Worm (Caenorhabditis elegans) whole organism, dauer: Measurements from ENCODE around the gene Y76B12C.8.

Source experiments
- unc-62 ChIP-seq: sonication (generic microtip); optimal IDR thresholded peaks from 2 replicates; lab custom pipeline; 2017; ENCODE audit warnings: missing biosample characterization, missing genetic modification reagents, missing genetic modification characterization

Gene Y76B12C.8

DNA sequence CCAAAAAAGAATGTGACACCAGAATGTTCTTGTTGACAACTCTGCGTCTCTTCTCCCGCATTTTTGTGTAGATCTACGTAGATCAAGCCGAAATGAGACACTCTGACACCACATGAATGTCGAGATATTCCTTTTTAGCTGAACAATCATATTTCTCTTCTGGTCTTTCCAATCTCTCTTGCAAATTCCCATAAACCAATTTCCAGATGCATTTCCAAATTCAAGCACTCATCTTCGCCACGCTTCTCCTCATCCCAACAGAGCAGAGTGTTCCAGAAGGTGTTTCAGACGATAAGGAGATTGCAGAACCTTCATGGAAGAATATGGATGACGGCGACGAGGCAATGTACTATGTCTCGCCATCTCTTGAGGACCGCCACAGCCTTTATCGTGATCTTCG is at the start of gene Y76B12C.8:
TSS of gene Y76B12C.8 (plus strand) at position 207 of the 400 bp plus-strand sequence.
- no peak for TF ChIP-seq unc-62 (GFP tag; lab: Kevin White, UChicago)

- no peak for TF ChIP-seq unc-62 (GFP tag; lab: Kevin White, UChicago)
Measured at ce11 chrIV:1945200-1945599, 34.6 kb upstream of the Y76B12C.8 start.

DNA sequence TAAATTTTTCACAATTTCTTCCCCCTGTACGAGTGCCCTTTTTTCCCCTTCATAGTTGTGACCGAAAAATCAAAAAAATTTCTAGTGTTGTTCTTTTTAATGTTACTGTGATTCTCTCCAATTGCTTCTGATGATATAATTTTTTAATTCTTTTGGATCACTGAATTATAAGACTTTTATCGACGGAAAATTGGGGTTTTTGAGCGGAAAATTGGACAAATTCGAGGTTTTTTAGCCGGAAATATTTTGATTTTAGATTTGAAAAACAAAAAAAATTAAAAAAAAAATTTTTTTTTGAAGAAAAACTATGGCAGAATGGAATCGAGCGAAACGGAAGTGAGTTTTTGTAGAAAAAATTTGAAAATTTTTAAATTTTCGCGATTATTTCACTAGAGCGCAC is 31.9 kb upstream of the Y76B12C.8 start, which contains the start of gene tsen-54:
TSS of gene tsen-54 (plus strand) at position 301 of the 400 bp plus-strand sequence.
- no peak for TF ChIP-seq unc-62 (GFP tag; lab: Kevin White, UChicago)

DNA sequence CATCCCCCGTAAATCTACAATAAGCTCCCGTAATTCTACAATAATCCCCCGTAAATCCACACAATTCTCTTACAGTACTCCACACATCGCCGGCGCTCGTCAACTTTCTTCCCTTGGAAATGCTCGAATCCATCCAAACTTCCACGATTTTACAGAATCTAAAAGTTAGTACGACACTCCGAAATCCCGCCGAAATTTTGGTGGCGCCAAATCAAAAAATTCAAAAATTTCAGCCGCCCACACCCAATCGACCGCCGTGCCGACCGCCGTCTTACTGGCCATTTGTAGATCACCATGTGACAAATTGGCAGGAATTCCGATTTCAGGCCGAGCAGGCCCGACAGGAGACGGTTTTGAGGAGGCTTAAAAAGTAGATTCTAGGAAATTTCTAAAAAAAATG is 27.5 kb upstream of the Y76B12C.8 start:
- no peak for TF ChIP-seq unc-62 (GFP tag; lab: Kevin White, UChicago)

DNA sequence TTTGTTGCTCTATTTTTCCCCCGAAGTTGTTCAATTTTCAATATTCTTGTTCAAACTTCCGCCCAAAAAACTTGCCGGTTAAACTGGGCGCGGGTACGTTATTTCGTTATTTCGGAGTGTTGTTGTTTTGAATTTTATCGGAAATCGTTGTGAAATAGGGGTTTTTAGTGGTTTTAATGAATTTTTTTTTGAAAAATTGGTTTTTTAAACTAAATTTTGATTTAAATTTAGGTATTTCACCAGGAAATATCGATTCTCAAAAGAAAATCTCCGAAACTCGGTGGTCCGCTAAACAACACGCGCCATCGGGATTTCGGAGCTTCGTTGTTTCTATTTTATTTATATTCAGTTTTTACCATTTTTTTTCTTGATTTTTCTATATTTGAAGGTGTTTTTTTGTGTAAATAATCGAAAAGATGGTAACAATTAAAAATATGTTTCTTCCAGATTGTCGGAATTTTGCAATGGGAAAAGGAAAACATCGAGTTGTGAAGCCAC is 26.6 kb upstream of the Y76B12C.8 start, which contains the start of gene F52C12.2:
TSS of gene F52C12.2 (plus strand) at position 448 of the 498 bp plus-strand sequence.
- no peak for TF ChIP-seq unc-62 (GFP tag; lab: Kevin White, UChicago)

DNA sequence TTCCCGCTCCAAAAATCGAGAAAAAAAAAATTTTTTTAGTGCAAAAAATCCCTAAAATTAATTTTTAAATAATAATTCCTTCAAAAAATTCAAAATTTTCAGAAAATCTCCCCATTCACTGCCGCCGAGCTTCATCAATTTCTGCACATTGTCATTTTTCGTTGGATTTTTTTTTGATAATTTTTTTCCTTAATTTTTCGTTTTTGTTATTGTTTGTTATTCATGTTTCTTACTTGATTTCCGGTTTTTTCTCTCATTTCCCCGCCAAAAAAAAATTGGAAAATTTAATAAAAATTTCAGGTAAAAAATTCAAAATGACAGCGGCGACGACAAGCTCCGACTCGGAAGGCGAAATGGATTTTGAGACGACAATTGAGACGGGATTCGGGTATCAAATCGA is 23.4 kb upstream of the Y76B12C.8 start, which contains the start of gene F52C12.6:
TSS of gene F52C12.6 (plus strand) at position 301 of the 400 bp plus-strand sequence.
- no peak for TF ChIP-seq unc-62 (GFP tag; lab: Kevin White, UChicago)

ce11 chrIV:1959554-1959953 is 20.2 kb upstream of the Y76B12C.8 start, which contains the start of gene tdpo-1:
TSS of gene tdpo-1 (plus strand) at chrIV:1959854.
- no peak for TF ChIP-seq unc-62 (GFP tag; lab: Kevin White, UChicago)

- no peak for TF ChIP-seq unc-62 (GFP tag; lab: Kevin White, UChicago)
Measured at ce11 chrIV:1963247-1963646, 16.5 kb upstream of the Y76B12C.8 start, which contains the start of gene ulp-3. TSS of gene ulp-3 (plus strand) at chrIV:1963634.

- no peak for TF ChIP-seq unc-62 (GFP tag; lab: Kevin White, UChicago)
Measured at ce11 chrIV:1964057-1964456, 15.7 kb upstream of the Y76B12C.8 start.

DNA sequence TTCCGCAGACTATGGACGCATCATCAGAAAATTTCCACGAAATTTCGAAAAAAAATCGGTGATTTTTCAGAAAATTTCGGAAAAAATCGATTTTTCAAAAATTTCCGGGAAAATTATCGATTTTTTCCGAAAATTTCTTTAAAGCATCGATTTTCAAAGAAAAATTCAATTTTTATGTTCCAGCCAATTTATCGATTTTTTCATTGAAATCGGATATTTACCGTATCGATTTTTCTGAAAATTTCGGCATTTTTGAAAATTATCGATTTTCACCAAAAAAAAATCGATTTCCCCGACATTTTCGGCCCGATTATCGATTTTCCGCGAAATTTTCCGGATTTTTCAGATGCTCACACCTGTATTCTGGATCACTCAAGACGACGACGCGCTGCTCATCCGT is 14.7 kb upstream of the Y76B12C.8 start, which contains the start of gene Y48A5A.1:
TSS of gene Y48A5A.1 (plus strand) at position 347 of the 400 bp plus-strand sequence.
- no peak for TF ChIP-seq unc-62 (GFP tag; lab: Kevin White, UChicago)

DNA sequence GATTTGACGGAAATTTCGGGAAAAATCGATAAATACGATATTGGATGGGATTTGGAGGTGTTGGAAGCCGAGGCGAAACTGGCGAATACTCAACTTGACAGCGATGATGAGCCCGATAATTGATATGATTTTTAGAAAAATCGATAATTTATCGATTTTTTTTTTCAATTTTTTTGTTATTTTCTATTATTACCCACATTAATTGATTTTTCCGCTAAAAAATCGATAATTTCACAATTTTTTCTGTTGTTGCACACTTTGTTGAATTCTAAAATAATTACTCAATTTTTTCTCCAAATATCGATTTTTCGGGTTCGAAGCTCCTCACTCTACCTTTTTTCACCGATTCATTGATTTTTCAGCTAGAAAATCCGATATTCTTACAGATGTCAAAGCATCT is 10.4 kb upstream of the Y76B12C.8 start, which contains the start of gene Y48A5A.3:
TSS of gene Y48A5A.3 (plus strand) at position 385 of the 400 bp plus-strand sequence.
- TF ChIP-seq unc-62 (GFP tag; lab: Kevin White, UChicago) = no peak

ce11 chrIV:1970158-1970557 is 9.6 kb upstream of the Y76B12C.8 start:
- no peak for TF ChIP-seq unc-62 (GFP tag; lab: Kevin White, UChicago)

ce11 chrIV:1971078-1971477 is 8.7 kb upstream of the Y76B12C.8 start:
- TF ChIP-seq unc-62 (GFP tag; lab: Kevin White, UChicago) = no peak

ce11 chrIV:1972271-1972670 is 7.5 kb upstream of the Y76B12C.8 start, which contains the start of gene Y76B12C.4:
TSS of gene Y76B12C.4 (minus strand) at chrIV:1972371.
- no peak for TF ChIP-seq unc-62 (GFP tag; lab: Kevin White, UChicago)

- TF ChIP-seq unc-62 (GFP tag; lab: Kevin White, UChicago) = no peak
Measured at ce11 chrIV:1973372-1973771, 6.4 kb upstream of the Y76B12C.8 start, which contains the start of gene Y76B12C.3. TSS of gene Y76B12C.3 (plus strand) at chrIV:1973705.

DNA sequence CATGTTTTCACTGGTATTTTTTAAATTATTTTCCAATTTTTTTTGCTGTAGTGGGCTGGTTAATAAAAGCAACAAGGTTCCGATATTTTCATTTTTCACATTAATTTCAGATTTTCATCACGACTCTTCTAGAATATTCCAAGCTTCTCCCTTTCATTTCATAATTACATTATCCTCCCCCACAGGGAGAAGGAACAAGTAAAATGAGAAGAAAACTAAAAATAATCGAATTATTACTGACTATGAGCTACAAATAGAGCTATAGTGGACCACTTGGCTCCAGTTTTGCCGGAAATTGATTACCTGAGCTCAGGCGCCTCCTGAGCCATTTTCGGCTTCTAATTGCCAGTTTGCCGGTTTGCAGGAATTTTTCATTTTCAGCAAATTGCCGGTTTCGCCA is 4.2 kb upstream of the Y76B12C.8 start:
- TF ChIP-seq unc-62 (GFP tag; lab: Kevin White, UChicago) = no peak

ce11 chrIV:1980961-1981446 is 1.2 kb downstream of the Y76B12C.8 start, which contains the start of gene Y76B12C.6:
TSS of gene Y76B12C.6 (plus strand) at chrIV:1981396.
- TF ChIP-seq unc-62 (GFP tag; lab: Kevin White, UChicago) = no peak
